Worm (Caenorhabditis elegans) whole organism, L2 larva: Measurements from ENCODE around the gene fbxa-11.
A peak's percentile ranks its signal among the peaks of the same experiment; 100 is the strongest.

Source experiments
- C34F6.9 ChIP-seq: fragments of 150-350 bp; optimal IDR thresholded peaks from 2 replicates; lab custom pipeline; 2014; ENCODE audit warnings: missing biosample characterization, missing genetic modification characterization
- F13H6.1 ChIP-seq: sonication (generic microtip); optimal IDR thresholded peaks from 2 replicates; lab custom pipeline; 2016; ENCODE audit warnings: missing genetic modification characterization, missing compliant biosample characterization
- R02D3.7 ChIP-seq: fragments of 150-350 bp; optimal IDR thresholded peaks from 2 replicates; lab custom pipeline; 2014; ENCODE audit warnings: missing biosample characterization, missing genetic modification characterization
- Y55F3AM.14 ChIP-seq: fragments of 200-800 bp; sonication (Bioruptor generic); optimal IDR thresholded peaks from 2 replicates; lab custom pipeline; 2018; ENCODE audit warnings: mild to moderate bottlenecking, missing genetic modification characterization, missing compliant biosample characterization
- ZK546.5 ChIP-seq: sonication (generic microtip); optimal IDR thresholded peaks from 2 replicates; lab custom pipeline; 2017; ENCODE audit warnings: missing biosample characterization, missing genetic modification characterization
- alr-1 ChIP-seq: fragments of 150-350 bp; optimal IDR thresholded peaks from 2 replicates; lab custom pipeline; 2014; ENCODE audit warnings: missing biosample characterization, missing genetic modification characterization
- aly-2 ChIP-seq: fragments of 150-350 bp; optimal IDR thresholded peaks from 2 replicates; lab custom pipeline; 2014; ENCODE audit warnings: missing biosample characterization, missing genetic modification characterization
- ama-1 ChIP-seq: fragments of 150-350 bp; optimal IDR thresholded peaks from 2 replicates; lab custom pipeline; 2018; ENCODE audit warnings: inconsistent platforms
- blmp-1 ChIP-seq: sonication (generic microtip); optimal IDR thresholded peaks from 2 replicates; lab custom pipeline; 2017; ENCODE audit warnings: missing genetic modification characterization, mild to moderate bottlenecking, missing compliant biosample characterization, antibody characterized with exemption, moderate library complexity; ENCODE audit not compliant: insufficient read depth
- ceh-16 ChIP-seq: fragments of 150-350 bp; optimal IDR thresholded peaks from 2 replicates; lab custom pipeline; 2014; ENCODE audit warnings: missing biosample characterization, missing genetic modification characterization
- ceh-82 ChIP-seq: fragments of 150-350 bp; optimal IDR thresholded peaks from 2 replicates; lab custom pipeline; 2014; ENCODE audit warnings: missing biosample characterization, missing genetic modification characterization
- crh-2 ChIP-seq: sonication (generic microtip); optimal IDR thresholded peaks from 2 replicates; lab custom pipeline; 2017; ENCODE audit warnings: missing biosample characterization, missing genetic modification characterization
- dmd-4 ChIP-seq: sonication (generic microtip); optimal IDR thresholded peaks from 2 replicates; lab custom pipeline; 2017; ENCODE audit warnings: missing biosample characterization, missing genetic modification characterization
- egl-27 ChIP-seq: sonication (generic microtip); optimal IDR thresholded peaks from 3 replicates; lab custom pipeline; 2017; ENCODE audit warnings: missing biosample characterization, missing genetic modification reagents, missing genetic modification characterization
- elt-1 ChIP-seq: fragments of 150-350 bp; optimal IDR thresholded peaks from 2 replicates; lab custom pipeline; 2014; ENCODE audit warnings: missing biosample characterization, missing genetic modification characterization
- elt-3 ChIP-seq: sonication (generic microtip); optimal IDR thresholded peaks from 2 replicates; lab custom pipeline; 2017; ENCODE audit warnings: missing biosample characterization, missing genetic modification characterization
- fos-1 ChIP-seq: fragments of 150-350 bp; optimal IDR thresholded peaks from 2 replicates; lab custom pipeline; 2014; ENCODE audit warnings: missing biosample characterization, missing genetic modification characterization
- gmeb-1 ChIP-seq: fragments of 150-350 bp; optimal IDR thresholded peaks from 2 replicates; lab custom pipeline; 2014; ENCODE audit warnings: missing biosample characterization, missing genetic modification characterization
- lin-11 ChIP-seq: fragments of 150-350 bp; sonication (generic microtip); optimal IDR thresholded peaks from 2 replicates; lab custom pipeline; 2014; ENCODE audit warnings: missing biosample characterization, missing genetic modification characterization, inconsistent platforms, mixed read lengths
- lin-13 ChIP-seq: fragments of 150-350 bp; optimal IDR thresholded peaks from 2 replicates; lab custom pipeline; 2014; ENCODE audit warnings: missing biosample characterization, missing genetic modification reagents, missing genetic modification characterization
- lin-39 ChIP-seq: fragments of 150-350 bp; optimal IDR thresholded peaks from 2 replicates; lab custom pipeline; 2014; ENCODE audit warnings: missing biosample characterization, missing genetic modification reagents, missing genetic modification characterization
- lsy-2 ChIP-seq, 2 experiments: fragments of 150-350 bp in 1 of 2; sonication (generic microtip) in 1 of 2; optimal IDR thresholded peaks; 2 replicates each; lab custom pipeline; 2014 to 2017; ENCODE audit warnings: missing biosample characterization in 2 of 2, missing genetic modification characterization in 2 of 2
- mab-5 ChIP-seq: fragments of 150-350 bp; optimal IDR thresholded peaks from 2 replicates; lab custom pipeline; 2014; ENCODE audit warnings: missing biosample characterization, missing genetic modification characterization
- mbf-1 ChIP-seq: sonication (generic microtip); optimal IDR thresholded peaks from 2 replicates; lab custom pipeline; 2017; ENCODE audit warnings: missing biosample characterization, missing genetic modification characterization
- mdl-1 ChIP-seq, 2 experiments: fragments of 150-350 bp in 1 of 2; sonication (generic microtip) in 1 of 2; optimal IDR thresholded peaks; 2 replicates each; lab custom pipeline; 2017; ENCODE audit warnings: missing biosample characterization in 2 of 2, missing genetic modification characterization in 2 of 2
- nhr-10 ChIP-seq: sonication (generic microtip); optimal IDR thresholded peaks from 2 replicates; lab custom pipeline; 2017; ENCODE audit warnings: missing biosample characterization, missing genetic modification characterization
- nhr-11 ChIP-seq: fragments of 150-350 bp; optimal IDR thresholded peaks from 2 replicates; lab custom pipeline; 2014; ENCODE audit warnings: missing biosample characterization, missing genetic modification characterization
- nhr-12 ChIP-seq: fragments of 150-350 bp; optimal IDR thresholded peaks from 2 replicates; lab custom pipeline; 2014; ENCODE audit warnings: missing biosample characterization, missing genetic modification characterization
- nhr-129 ChIP-seq: fragments of 150-350 bp; optimal IDR thresholded peaks from 2 replicates; lab custom pipeline; 2014; ENCODE audit warnings: missing biosample characterization, missing genetic modification characterization
- nhr-21 ChIP-seq: fragments of 150-350 bp; optimal IDR thresholded peaks from 2 replicates; lab custom pipeline; 2014; ENCODE audit warnings: missing biosample characterization, missing genetic modification characterization
- nhr-23 ChIP-seq: fragments of 150-350 bp; optimal IDR thresholded peaks from 2 replicates; lab custom pipeline; 2014; ENCODE audit warnings: missing biosample characterization, missing genetic modification reagents, missing genetic modification characterization
- nhr-237 ChIP-seq: fragments of 150-350 bp; optimal IDR thresholded peaks from 2 replicates; lab custom pipeline; 2014; ENCODE audit warnings: missing biosample characterization, missing genetic modification characterization
- nhr-25 ChIP-seq: fragments of 150-350 bp; sonication (generic microtip); optimal IDR thresholded peaks from 3 replicates; lab custom pipeline; 2014; ENCODE audit warnings: missing biosample characterization, missing genetic modification characterization
- nhr-6 ChIP-seq: fragments of 150-350 bp; optimal IDR thresholded peaks from 2 replicates; lab custom pipeline; 2014; ENCODE audit warnings: missing biosample characterization, missing genetic modification characterization
- nhr-77 ChIP-seq: fragments of 150-350 bp; optimal IDR thresholded peaks from 2 replicates; lab custom pipeline; 2014; ENCODE audit warnings: missing biosample characterization, missing genetic modification characterization
- peb-1 ChIP-seq: fragments of 150-350 bp; optimal IDR thresholded peaks from 2 replicates; lab custom pipeline; 2014; ENCODE audit warnings: missing biosample characterization, missing genetic modification characterization
- sem-4 ChIP-seq: fragments of 150-350 bp; optimal IDR thresholded peaks from 2 replicates; lab custom pipeline; 2014; ENCODE audit warnings: missing biosample characterization, missing genetic modification reagents, missing genetic modification characterization
- skn-1 ChIP-seq: sonication (generic microtip); optimal IDR thresholded peaks from 2 replicates; lab custom pipeline; 2017; ENCODE audit warnings: missing biosample characterization, missing genetic modification characterization
- sma-3 ChIP-seq: sonication (generic microtip); optimal IDR thresholded peaks from 2 replicates; lab custom pipeline; 2016; ENCODE audit warnings: missing genetic modification reagents, missing genetic modification characterization, missing compliant biosample characterization
- sma-9 ChIP-seq, 2 experiments: fragments of 150-350 bp in 1 of 2; sonication (generic microtip) in 1 of 2; optimal IDR thresholded peaks; 2 replicates each; lab custom pipeline; 2014 to 2016; ENCODE audit warnings: missing genetic modification characterization in 2 of 2, mild to moderate bottlenecking in 1 of 2, missing biosample characterization in 1 of 2, missing compliant biosample characterization in 1 of 2, missing genetic modification reagents in 1 of 2, moderate library complexity in 1 of 2
- snpc-4 ChIP-seq: fragments of 150-350 bp; optimal IDR thresholded peaks from 2 replicates; lab custom pipeline; 2014; ENCODE audit warnings: missing biosample characterization, missing genetic modification characterization
- unc-39 ChIP-seq: fragments of 150-350 bp; optimal IDR thresholded peaks from 2 replicates; lab custom pipeline; 2014; ENCODE audit warnings: missing biosample characterization, missing genetic modification characterization
- unc-55 ChIP-seq: fragments of 150-350 bp; sonication (generic microtip); optimal IDR thresholded peaks from 3 replicates; lab custom pipeline; 2014; ENCODE audit warnings: missing biosample characterization, missing genetic modification reagents, missing genetic modification characterization
- unc-62 ChIP-seq: fragments of 150-350 bp; optimal IDR thresholded peaks from 2 replicates; lab custom pipeline; 2014; ENCODE audit warnings: missing biosample characterization, missing genetic modification reagents, missing genetic modification characterization
- zag-1 ChIP-seq: fragments of 150-350 bp; optimal IDR thresholded peaks from 2 replicates; lab custom pipeline; 2014; ENCODE audit warnings: missing biosample characterization, missing genetic modification characterization
- ztf-1 ChIP-seq: fragments of 200-800 bp; sonication (Bioruptor generic); conservative IDR thresholded peaks from 2 replicates; pipeline ENCODE4 v1.3.6; 2022; ENCODE audit warnings: missing genetic modification characterization, missing compliant biosample characterization
- ztf-11 ChIP-seq: sonication (generic microtip); optimal IDR thresholded peaks from 2 replicates; lab custom pipeline; 2017; ENCODE audit warnings: missing biosample characterization, missing genetic modification characterization
- ztf-4 ChIP-seq: fragments of 150-350 bp; optimal IDR thresholded peaks from 2 replicates; lab custom pipeline; 2014; ENCODE audit warnings: missing biosample characterization, missing genetic modification characterization

The fbxa-11 gene

DNA sequence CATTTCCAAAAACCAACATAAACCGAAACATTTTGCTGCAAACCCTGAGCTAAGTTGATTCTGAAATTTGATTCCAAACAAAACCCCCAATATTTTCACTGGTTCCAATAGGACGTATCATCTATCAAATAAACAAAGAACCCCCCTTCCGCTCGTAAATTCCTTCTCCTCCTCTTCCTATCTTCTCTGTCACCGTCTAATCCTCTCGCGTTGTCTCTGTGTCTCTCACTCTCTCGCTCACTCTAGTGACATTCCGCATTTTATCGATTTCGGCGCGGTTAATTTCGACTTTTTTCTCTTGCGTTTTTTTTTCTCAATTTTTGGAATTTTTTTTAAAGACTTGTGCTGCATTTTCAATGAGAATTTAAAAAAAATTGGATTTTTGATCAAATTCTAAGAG is 31.3 kb downstream of the fbxa-11 start:
- TF ChIP-seq unc-55 (GFP tag; lab: Kevin White, UChicago) (peak; percentile 69), nhr-11 (tag; lab: Kevin White, UChicago) (no peak), Y55F3AM.14 (no peak), gmeb-1 (tag; lab: Kevin White, UChicago) (peak; percentile 41), lsy-2 (tag; optimal IDR thresholded peaks at IDR 0.05; lab: Kevin White, UChicago) (peak in 1 of 2 experiments; percentile 4), mdl-1 (tag; optimal IDR thresholded peaks at IDR 0.05; lab: Kevin White, UChicago) (no peak), snpc-4 (no peak), sma-3 (no peak), lin-39 (tag; lab: Kevin White, UChicago) (no peak), unc-39 (tag; lab: Kevin White, UChicago) (no peak), nhr-237 (no peak), fos-1 (tag; lab: Kevin White, UChicago) (peak; percentile 51), elt-1 (tag; lab: Kevin White, UChicago) (no peak), lin-13 (GFP tag; lab: Kevin White, UChicago) (no peak), ceh-82 (tag; lab: Kevin White, UChicago) (no peak), R02D3.7 (tag; lab: Kevin White, UChicago) (no peak), nhr-23 (no peak), mab-5 (tag; lab: Kevin White, UChicago) (no peak), dmd-4 (tag; lab: Kevin White, UChicago) (no peak), nhr-129 (peak; percentile 21), nhr-25 (tag; lab: Kevin White, UChicago) (peak; percentile 17), crh-2 (tag; lab: Kevin White, UChicago) (no peak), alr-1 (no peak), mbf-1 (tag; lab: Kevin White, UChicago) (no peak), unc-62 (GFP tag; lab: Kevin White, UChicago) (no peak), ztf-4 (no peak), zag-1 (no peak), nhr-12 (tag; lab: Kevin White, UChicago) (no peak), F13H6.1 (tag; lab: Kevin White, UChicago) (no peak), skn-1 (tag; lab: Kevin White, UChicago) (no peak), C34F6.9 (peak; percentile 58), ztf-1 (no peak), peb-1 (no peak), aly-2 (tag; lab: Kevin White, UChicago) (no peak), elt-3 (tag; lab: Kevin White, UChicago) (no peak), nhr-77 (tag; lab: Kevin White, UChicago) (no peak), sem-4 (tag; lab: Kevin White, UChicago) (peak; percentile 4), ceh-16 (tag; lab: Kevin White, UChicago) (no peak), egl-27 (no peak), ZK546.5 (tag; lab: Kevin White, UChicago) (no peak), blmp-1 (tag; lab: Kevin White, UChicago) (no peak), ama-1 (no peak), nhr-6 (no peak), ztf-11 (tag; lab: Kevin White, UChicago) (no peak), sma-9 (GFP tag; optimal IDR thresholded peaks at IDR 0.05; lab: Kevin White, UChicago) (no peak), sma-9 (tag; optimal IDR thresholded peaks at IDR 0.05; lab: Kevin White, UChicago) (no peak), nhr-10 (tag; lab: Kevin White, UChicago) (no peak), nhr-21 (no peak), lin-11 (tag; lab: Kevin White, UChicago) (no peak)
